Fruit fly (Drosophila melanogaster) whole organism, embryonic: ENCODE measurements around the gene Art8.
A peak's percentile ranks its signal among the peaks of the same experiment; 100 is the strongest.

Source experiments
- Atf6 ChIP-seq: fragments of 200-800 bp; sonication (Bioruptor generic); IDR thresholded peaks from 2 replicates; pipeline ENCODE4 v1.3.6; 2022; ENCODE audit warnings: missing biosample characterization, missing genetic modification characterization
- CG10147 ChIP-seq: fragments of 200-800 bp; sonication (Bioruptor generic); optimal IDR thresholded peaks from 2 replicates; lab custom pipeline; 2019; ENCODE audit warnings: missing biosample characterization, mild to moderate bottlenecking, missing genetic modification characterization, moderate library complexity
- CG11696 ChIP-seq: fragments of 200-800 bp; sonication (Bioruptor generic); IDR thresholded peaks from 2 replicates; pipeline ENCODE4 v1.3.6; 2022; ENCODE audit warnings: missing biosample characterization, missing genetic modification characterization
- CG1529 ChIP-seq: fragments of 200-800 bp; sonication (Bioruptor generic); optimal IDR thresholded peaks from 3 replicates; lab custom pipeline; 2018; ENCODE audit warnings: missing biosample characterization, missing genetic modification characterization
- CG16813 ChIP-seq: fragments of 200-800 bp; sonication (Bioruptor generic); IDR thresholded peaks from 3 replicates; pipeline ENCODE4 v1.3.6; 2022; ENCODE audit warnings: missing biosample characterization, missing genetic modification characterization; ENCODE audit not compliant: partially characterized antibody
- CG17359 ChIP-seq: fragments of 200-800 bp; sonication (Bioruptor generic); optimal IDR thresholded peaks from 3 replicates; lab custom pipeline; 2018; ENCODE audit warnings: missing biosample characterization, mild to moderate bottlenecking, missing genetic modification characterization, moderate library complexity
- CG17802 ChIP-seq: fragments of 200-800 bp; sonication (Bioruptor generic); optimal IDR thresholded peaks from 2 replicates; lab custom pipeline; 2018; ENCODE audit warnings: missing biosample characterization, mild to moderate bottlenecking, missing genetic modification characterization, moderate library complexity
- CG18011 ChIP-seq: fragments of 200-800 bp; sonication (Bioruptor generic); optimal IDR thresholded peaks from 2 replicates; lab custom pipeline; 2017; ENCODE audit warnings: missing biosample characterization, missing genetic modification characterization, mild to moderate bottlenecking, moderate library complexity, missing genotype
- CG1832 ChIP-seq: fragments of 200-800 bp; sonication (Bioruptor generic); optimal IDR thresholded peaks from 2 replicates; lab custom pipeline; 2017; ENCODE audit warnings: missing biosample characterization, mild to moderate bottlenecking, missing genetic modification characterization, inconsistent platforms
- CG18599 ChIP-seq: fragments of 200-800 bp; sonication (Bioruptor generic); optimal IDR thresholded peaks from 3 replicates; lab custom pipeline; 2017; ENCODE audit warnings: missing biosample characterization, missing genetic modification characterization, mild to moderate bottlenecking, moderate library complexity, missing genetic modification reagents
- CG2199 ChIP-seq: fragments of 200-800 bp; sonication (Bioruptor generic); IDR thresholded peaks from 3 replicates; pipeline ENCODE4 v1.3.6; 2022; ENCODE audit warnings: missing biosample characterization, missing genetic modification characterization
- CG30431 ChIP-seq: fragments of 200-800 bp; sonication (Bioruptor generic); optimal IDR thresholded peaks from 2 replicates; lab custom pipeline; 2017; ENCODE audit warnings: missing biosample characterization, missing genetic modification characterization
- CG5180 ChIP-seq: fragments of 200-800 bp; sonication (Bioruptor generic); optimal IDR thresholded peaks from 3 replicates; lab custom pipeline; 2017; ENCODE audit warnings: missing biosample characterization, missing genetic modification characterization, mild to moderate bottlenecking, moderate library complexity, missing genetic modification reagents
- CG5953 ChIP-seq: fragments of 200-800 bp; sonication (Bioruptor generic); IDR thresholded peaks from 2 replicates; pipeline ENCODE4 v1.3.6; 2022; ENCODE audit warnings: missing biosample characterization, missing genetic modification characterization
- CG6689 ChIP-seq: fragments of 200-800 bp; sonication (Bioruptor generic); IDR thresholded peaks from 2 replicates; pipeline ENCODE4 v1.3.6; 2022; ENCODE audit warnings: missing biosample characterization, missing genetic modification characterization
- CG7928 ChIP-seq: fragments of 200-800 bp; sonication (Bioruptor generic); optimal IDR thresholded peaks from 2 replicates; lab custom pipeline; 2017; ENCODE audit warnings: missing biosample characterization, mild to moderate bottlenecking, missing genetic modification characterization
- CG9437 ChIP-seq: fragments of 200-800 bp; sonication (Bioruptor generic); optimal IDR thresholded peaks from 2 replicates; lab custom pipeline; 2018; ENCODE audit warnings: missing biosample characterization, mild to moderate bottlenecking, missing genetic modification characterization
- Dref ChIP-seq: fragments of 200-800 bp; sonication (Bioruptor generic); IDR thresholded peaks from 2 replicates; pipeline ENCODE4 v1.3.6; 2022; ENCODE audit warnings: missing biosample characterization, missing genetic modification characterization
- E2f2 ChIP-seq: fragments of 200-800 bp; sonication (Bioruptor generic); IDR thresholded peaks from 2 replicates; pipeline ENCODE4 v1.3.6; 2022; ENCODE audit warnings: missing biosample characterization, missing genetic modification characterization
- Eip74EF ChIP-seq, 2 experiments: fragments of 200-800 bp in 1 of 2; fragments of >200 bp in 1 of 2; sonication (Bioruptor generic) in 1 of 2; optimal IDR thresholded peaks; 2 replicates each; lab custom pipeline; 2017 to 2019; ENCODE audit warnings: missing biosample characterization in 2 of 2, missing genetic modification characterization in 2 of 2, mild to moderate bottlenecking in 1 of 2, moderate library complexity in 1 of 2
- Gsc ChIP-seq: fragments of 200-800 bp; sonication (Bioruptor generic); IDR thresholded peaks from 2 replicates; pipeline ENCODE4 v1.3.6; 2022; ENCODE audit warnings: missing biosample characterization, missing genetic modification characterization
- H2.0 ChIP-seq: fragments of 200-800 bp; sonication (Bioruptor generic); IDR thresholded peaks from 2 replicates; pipeline ENCODE4 v1.3.6; 2022; ENCODE audit warnings: missing biosample characterization, missing genetic modification characterization
- HLH54F ChIP-seq: fragments of 200-800 bp; sonication (Bioruptor generic); optimal IDR thresholded peaks from 3 replicates; lab custom pipeline; 2016; ENCODE audit warnings: missing biosample characterization, missing genetic modification characterization
- Hr3 ChIP-seq: fragments of 200-800 bp; sonication (Bioruptor generic); optimal IDR thresholded peaks from 3 replicates; lab custom pipeline; 2016; ENCODE audit warnings: missing biosample characterization, missing genetic modification characterization
- Nf-YA ChIP-seq: fragments of 200-800 bp; sonication (Bioruptor generic); IDR thresholded peaks from 2 replicates; pipeline ENCODE4 v1.3.6; 2022; ENCODE audit warnings: missing biosample characterization, missing genetic modification characterization
- Nf-YB ChIP-seq: fragments of 200-800 bp; sonication (Bioruptor generic); optimal IDR thresholded peaks from 3 replicates; lab custom pipeline; 2019; ENCODE audit warnings: missing biosample characterization, mild to moderate bottlenecking, missing genetic modification characterization, moderate library complexity
- Optix ChIP-seq: fragments of 200-800 bp; sonication (Bioruptor generic); IDR thresholded peaks from 3 replicates; pipeline ENCODE4 v1.3.6; 2022; ENCODE audit warnings: missing biosample characterization, missing genetic modification characterization
- PHDP ChIP-seq: fragments of 200-800 bp; sonication (Bioruptor generic); optimal IDR thresholded peaks from 3 replicates; lab custom pipeline; 2018; ENCODE audit warnings: missing biosample characterization, mild to moderate bottlenecking, missing genetic modification characterization, moderate library complexity
- bsh ChIP-seq, 2 experiments: fragments of 200-800 bp; sonication (Bioruptor generic); optimal IDR thresholded peaks; 2 replicates each; lab custom pipeline; 2017 to 2018; ENCODE audit warnings: mild to moderate bottlenecking in 2 of 2, missing biosample characterization in 2 of 2, missing genetic modification characterization in 2 of 2, moderate library complexity in 1 of 2
- btn ChIP-seq: fragments of 200-800 bp; sonication (Bioruptor generic); optimal IDR thresholded peaks from 2 replicates; lab custom pipeline; 2016; ENCODE audit warnings: missing biosample characterization, missing genetic modification characterization
- eve ChIP-seq, 2 experiments: fragments of >200 bp; optimal IDR thresholded peaks; 2 replicates each; lab custom pipeline; 2017; ENCODE audit warnings: missing biosample characterization in 2 of 2, missing genetic modification characterization in 2 of 2
- eyg ChIP-seq: fragments of 200-800 bp; sonication (Bioruptor generic); optimal IDR thresholded peaks from 3 replicates; lab custom pipeline; 2016; ENCODE audit warnings: missing biosample characterization, missing genetic modification characterization
- fu2 ChIP-seq: fragments of 200-800 bp; sonication (Bioruptor generic); optimal IDR thresholded peaks from 2 replicates; lab custom pipeline; 2016; ENCODE audit warnings: missing biosample characterization, missing genetic modification characterization
- gfzf ChIP-seq: fragments of 200-800 bp; sonication (Bioruptor generic); optimal IDR thresholded peaks from 2 replicates; lab custom pipeline; 2016; ENCODE audit warnings: missing biosample characterization, mild to moderate bottlenecking, missing genetic modification characterization, moderate library complexity
- gsb ChIP-seq: fragments of 200-800 bp; sonication (Bioruptor generic); IDR thresholded peaks from 2 replicates; pipeline ENCODE4 v1.3.6; 2022; ENCODE audit warnings: missing biosample characterization, missing genetic modification characterization
- ham ChIP-seq: fragments of 200-800 bp; sonication (Bioruptor generic); IDR thresholded peaks from 2 replicates; pipeline ENCODE4 v1.3.6; 2022; ENCODE audit warnings: missing biosample characterization, missing genetic modification characterization
- kah ChIP-seq: fragments of 200-800 bp; sonication (Bioruptor generic); optimal IDR thresholded peaks from 2 replicates; lab custom pipeline; 2018; ENCODE audit warnings: missing biosample characterization, mild to moderate bottlenecking, missing genetic modification characterization
- klu ChIP-seq: fragments of 200-800 bp; sonication (Bioruptor generic); IDR thresholded peaks from 2 replicates; pipeline ENCODE4 v1.3.6; 2022; ENCODE audit warnings: missing biosample characterization, missing genetic modification characterization
- nerfin-2 ChIP-seq: fragments of 200-800 bp; sonication (Bioruptor generic); IDR thresholded peaks from 2 replicates; pipeline ENCODE4 v1.3.6; 2022; ENCODE audit warnings: missing biosample characterization, missing genetic modification characterization; ENCODE audit not compliant: partially characterized antibody
- odd ChIP-seq: fragments of 200-800 bp; sonication (Bioruptor generic); optimal IDR thresholded peaks from 2 replicates; lab custom pipeline; 2017; ENCODE audit warnings: missing biosample characterization, mild to moderate bottlenecking, missing genetic modification characterization
- pnt ChIP-seq: fragments of 200-800 bp; sonication (Bioruptor generic); optimal IDR thresholded peaks from 3 replicates; lab custom pipeline; 2016; ENCODE audit warnings: missing biosample characterization, missing genetic modification characterization
- ro ChIP-seq: fragments of 200-800 bp; sonication (Bioruptor generic); IDR thresholded peaks from 2 replicates; pipeline ENCODE4 v1.3.6; 2022; ENCODE audit warnings: missing biosample characterization, missing genetic modification characterization
- sc ChIP-seq, 3 experiments: fragments of >200 bp in 2 of 3; fragments of 200-800 bp in 1 of 3; sonication (Bioruptor generic) in 1 of 3; optimal IDR thresholded peaks; 2 replicates in 2 of 3; 3 replicates in 1 of 3; lab custom pipeline; 2017; ENCODE audit warnings: mild to moderate bottlenecking in 1 of 3, missing biosample characterization in 1 of 3, missing genetic modification characterization in 1 of 3, missing genetic modification reagents in 1 of 3
- sd ChIP-seq: fragments of 200-800 bp; sonication (Bioruptor generic); optimal IDR thresholded peaks from 3 replicates; lab custom pipeline; 2018; ENCODE audit warnings: missing biosample characterization, mild to moderate bottlenecking, missing genetic modification characterization, moderate library complexity
- sr ChIP-seq: fragments of 200-800 bp; sonication (Bioruptor generic); IDR thresholded peaks from 3 replicates; pipeline ENCODE4 v1.3.6; 2022; ENCODE audit warnings: missing biosample characterization, missing genetic modification characterization
- tgo ChIP-seq: fragments of 200-800 bp; sonication (Bioruptor generic); IDR thresholded peaks from 3 replicates; pipeline ENCODE4 v1.3.6; 2022; ENCODE audit warnings: missing biosample characterization, missing genetic modification characterization
- tio ChIP-seq: fragments of 200-800 bp; sonication (Bioruptor generic); optimal IDR thresholded peaks from 2 replicates; lab custom pipeline; 2017; ENCODE audit warnings: missing biosample characterization, missing genetic modification characterization, inconsistent platforms
- tna ChIP-seq: fragments of 200-800 bp; sonication (Bioruptor generic); IDR thresholded peaks from 2 replicates; pipeline ENCODE4 v1.3.6; 2022; ENCODE audit warnings: missing biosample characterization, missing genetic modification characterization; ENCODE audit not compliant: partially characterized antibody

Art8 gene

DNA sequence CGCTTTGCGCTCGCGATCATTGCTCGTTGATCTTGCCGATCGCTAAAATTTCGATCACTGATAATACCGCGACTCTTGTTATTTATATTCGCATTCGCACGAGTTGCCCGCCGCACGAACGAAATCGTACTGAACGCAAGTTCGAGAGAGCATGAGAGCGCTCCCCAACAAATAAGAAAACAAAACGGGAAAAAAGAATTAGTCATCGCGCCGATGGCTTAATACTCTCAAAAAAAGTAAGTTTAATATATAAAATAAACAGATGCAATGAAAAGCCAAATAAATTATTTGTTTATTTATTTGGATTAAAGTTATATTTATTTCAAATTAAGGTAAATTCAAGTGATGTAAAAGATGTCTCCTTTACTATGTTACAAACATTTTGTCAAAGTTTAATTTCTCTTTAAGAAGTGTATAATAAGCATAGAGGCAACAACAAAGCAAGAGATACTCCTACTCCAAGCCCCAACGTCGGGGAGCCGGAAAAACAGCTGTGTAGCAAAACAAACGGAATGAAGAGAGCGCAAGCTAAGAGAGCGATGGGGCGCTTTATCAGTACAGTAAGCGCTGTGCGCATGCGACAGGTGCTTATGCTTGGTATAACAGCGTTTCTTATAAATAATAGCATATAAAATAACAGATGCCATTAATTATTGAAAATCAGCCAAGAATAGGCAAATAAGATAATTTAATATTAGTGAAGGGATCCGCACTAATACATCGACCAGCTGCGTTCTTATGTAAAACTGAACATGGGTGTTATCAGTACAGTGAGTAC is 46.6 kb upstream of the Art8 start (continued):
- TF ChIP-seq PHDP (tag; lab: Kevin White, UChicago), result peak; percentile 69
- peak in 1 of 2 experiments; percentile 76 for TF ChIP-seq Eip74EF (GFP tag; optimal IDR thresholded peaks at IDR 0.05; lab: Kevin White, UChicago)
- TF ChIP-seq Gsc (GFP tag; lab: Robert Waterston, UW), result no peak
- peak; percentile 73 for TF ChIP-seq CG9437 (GFP tag; lab: Kevin White, UChicago)
- no peak for TF ChIP-seq CG17802 (tag; lab: Kevin White, UChicago)
- no peak for TF ChIP-seq CG7928 (GFP tag; lab: Kevin White, UChicago)
- TF ChIP-seq H2.0 (GFP tag; lab: Robert Waterston, UW), result peak; percentile 84
- TF ChIP-seq odd (GFP tag; lab: Kevin White, UChicago), result peak; percentile 47
- TF ChIP-seq CG5953 (GFP tag; lab: Robert Waterston, UW), result no peak
- TF ChIP-seq Nf-YA (GFP tag; lab: Robert Waterston, UW), result no peak
- no peak for TF ChIP-seq sc (optimal IDR thresholded peaks at IDR 0.05; lab: Kevin White, UChicago)
- peak; percentile 50 for TF ChIP-seq sc (GFP tag; optimal IDR thresholded peaks at IDR 0.05; lab: Kevin White, UChicago)
- TF ChIP-seq fu2 (GFP tag; lab: Kevin White, UChicago), result peak; percentile 42
- peak; percentile 42; the same call in 1 of the 2 replicates for TF ChIP-seq klu (GFP tag; lab: Robert Waterston, UW)
- TF ChIP-seq tgo (GFP tag; lab: Robert Waterston, UW), result peak; percentile 84
- TF ChIP-seq CG5180, result peak; percentile 53
- TF ChIP-seq CG30431 (GFP tag; lab: Kevin White, UChicago), result peak; percentile 56
- 0 out of 2 replicates have a peak, but pooled peaks have one; percentile 12 for TF ChIP-seq gsb (GFP tag; lab: Robert Waterston, UW)
- no peak for TF ChIP-seq nerfin-2 (GFP tag; lab: Robert Waterston, UW)
- no peak for TF ChIP-seq CG1832
- peak; percentile 40; the same call in 1 of the 3 replicates for TF ChIP-seq sr (GFP tag; lab: Robert Waterston, UW)
- peak; percentile 51 for TF ChIP-seq CG18011 (GFP tag; lab: Kevin White, UChicago)
- no peak; the same call in 1 of the 2 replicates for TF ChIP-seq ham (GFP tag; lab: Robert Waterston, UW)
- TF ChIP-seq eve (GFP tag; optimal IDR thresholded peaks at IDR 0.05; lab: Kevin White, UChicago), result peak in 1 of 2 experiments; percentile 85
- no peak for TF ChIP-seq Dref (GFP tag; lab: Robert Waterston, UW)
- TF ChIP-seq CG10147 (GFP tag; lab: Kevin White, UChicago), result peak; percentile 68
- peak; percentile 78 for TF ChIP-seq tio
- TF ChIP-seq Atf6 (GFP tag; lab: Robert Waterston, UW), result peak; percentile 57
- TF ChIP-seq tna (GFP tag; lab: Robert Waterston, UW), result no peak
- TF ChIP-seq CG17359 (tag; lab: Kevin White, UChicago), result peak; percentile 55
- TF ChIP-seq bsh (GFP tag; optimal IDR thresholded peaks at IDR 0.05; lab: Kevin White, UChicago), result peak; percentile 55 to 70
- no peak for TF ChIP-seq CG16813 (GFP tag; lab: Robert Waterston, UW)
- TF ChIP-seq E2f2 (GFP tag; lab: Robert Waterston, UW), result peak; percentile 71
- TF ChIP-seq pnt (GFP tag; lab: Kevin White, UChicago), result peak; percentile 84
- peak; percentile 79 for TF ChIP-seq Hr3 (GFP tag; lab: Kevin White, UChicago)
- peak; percentile 78 for TF ChIP-seq ro
- TF ChIP-seq HLH54F, result peak; percentile 63
- no peak for TF ChIP-seq eyg (GFP tag; lab: Kevin White, UChicago)
- TF ChIP-seq sd (tag; lab: Kevin White, UChicago), result peak; percentile 38
- no peak; the same call in 1 of the 2 replicates for TF ChIP-seq CG11696 (GFP tag; lab: Robert Waterston, UW)
- peak; percentile 87 for TF ChIP-seq CG1529 (GFP tag; lab: Kevin White, UChicago)
- TF ChIP-seq Nf-YB, result peak; percentile 45
- peak; percentile 48 for TF ChIP-seq kah (GFP tag; lab: Kevin White, UChicago)
- TF ChIP-seq Optix (GFP tag; lab: Robert Waterston, UW), result peak; percentile 84
- TF ChIP-seq CG2199 (GFP tag; lab: Robert Waterston, UW), result no peak
- TF ChIP-seq gfzf (GFP tag; lab: Kevin White, UChicago), result no peak
- peak; percentile 56 for TF ChIP-seq CG18599 (GFP tag; lab: Kevin White, UChicago)
- peak; percentile 64 for TF ChIP-seq CG6689
- TF ChIP-seq btn (GFP tag; lab: Kevin White, UChicago), result no peak
